Worm (Caenorhabditis elegans) whole organism, L4/young adult: ENCODE measurements around the gene F10G2.4.
"Not testable (repeated sequence)": the region's sequence is repeated elsewhere in the genome, so short reads cannot be mapped to it uniquely, and the experiment has no call there.

ENCODE experiments used
- W03F9.2 ChIP-seq: fragments of 150-350 bp; optimal IDR thresholded peaks from 2 replicates; lab custom pipeline; 2014; ENCODE audit warnings: missing biosample characterization, missing genetic modification characterization
- dao-5 ChIP-seq: sonication (generic microtip); optimal IDR thresholded peaks from 2 replicates; lab custom pipeline; 2016; ENCODE audit warnings: missing genotype, missing genetic modification characterization, moderate library complexity, missing compliant biosample characterization
- him-1 ChIP-seq: sonication (generic microtip); optimal IDR thresholded peaks from 2 replicates; lab custom pipeline; 2016; ENCODE audit warnings: missing genotype, missing genetic modification reagents, missing genetic modification characterization, missing compliant biosample characterization

F10G2.4 gene

ce11 chrV:7332253-7332652, 5.2 kb downstream of the F10G2.4 start, which contains the start of gene F10G2.1:
Gene F10G2.1, plus strand, starts transcription at chrV:7332553.
- no peak for TF ChIP-seq W03F9.2 (tag; lab: Kevin White, UChicago)
- no peak for TF ChIP-seq dao-5 (tag; lab: Kevin White, UChicago)

ce11 chrV:7337218-7337617, 10.2 kb downstream of the F10G2.4 start, which contains the start of gene F10G2.7:
Gene F10G2.7, minus strand, starts transcription at chrV:7337318.
- not testable (repeated sequence) for TF ChIP-seq dao-5, him-1, W03F9.2 (tag; lab: Kevin White, UChicago)

ce11 chrV:7339831-7340230, 12.8 kb downstream of the F10G2.4 start, which contains the start of gene srh-187:
Gene srh-187, minus strand, starts transcription at chrV:7339931.
- TF ChIP-seq dao-5 (tag; lab: Kevin White, UChicago): no peak
- no peak for TF ChIP-seq him-1 (tag; lab: Kevin White, UChicago)
- TF ChIP-seq W03F9.2 (tag; lab: Kevin White, UChicago): no peak

ce11 chrV:7341942-7342341, 14.9 kb downstream of the F10G2.4 start, which contains the start of the genes nhr-263 and nhr-148:
Gene nhr-263, minus strand, starts transcription at chrV:7342042.
Gene nhr-148, plus strand, starts transcription at chrV:7342156.
- TF ChIP-seq dao-5 (tag; lab: Kevin White, UChicago): no peak
- no peak for TF ChIP-seq him-1 (tag; lab: Kevin White, UChicago)
- no peak for TF ChIP-seq W03F9.2 (tag; lab: Kevin White, UChicago)

DNA sequence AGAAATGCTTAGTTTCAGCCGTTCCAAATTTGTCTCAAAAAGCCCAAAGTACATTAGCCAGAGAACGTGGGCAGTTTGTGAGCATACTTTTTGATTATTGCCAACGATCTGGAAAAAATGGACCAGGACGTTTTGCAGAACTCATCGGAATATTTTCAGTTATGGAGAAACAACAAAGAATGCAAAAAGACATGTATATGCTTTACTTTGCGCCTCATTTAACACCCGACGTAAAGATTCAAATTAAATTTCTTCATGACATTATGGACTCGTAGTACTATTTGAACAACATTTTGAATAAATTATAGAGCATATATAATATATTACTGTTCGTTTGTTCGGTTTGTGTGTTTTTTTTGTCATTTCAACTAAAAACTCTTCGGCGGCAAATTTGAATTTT, 16.5 kb downstream of the F10G2.4 start, which contains the start of gene srh-244:
TSS of gene srh-244 (plus strand) at position 301 of the 400 bp plus-strand sequence.
- TF ChIP-seq W03F9.2 (tag; lab: Kevin White, UChicago) (no peak), him-1 (tag; lab: Kevin White, UChicago) (no peak), dao-5 (tag; lab: Kevin White, UChicago) (no peak)

DNA sequence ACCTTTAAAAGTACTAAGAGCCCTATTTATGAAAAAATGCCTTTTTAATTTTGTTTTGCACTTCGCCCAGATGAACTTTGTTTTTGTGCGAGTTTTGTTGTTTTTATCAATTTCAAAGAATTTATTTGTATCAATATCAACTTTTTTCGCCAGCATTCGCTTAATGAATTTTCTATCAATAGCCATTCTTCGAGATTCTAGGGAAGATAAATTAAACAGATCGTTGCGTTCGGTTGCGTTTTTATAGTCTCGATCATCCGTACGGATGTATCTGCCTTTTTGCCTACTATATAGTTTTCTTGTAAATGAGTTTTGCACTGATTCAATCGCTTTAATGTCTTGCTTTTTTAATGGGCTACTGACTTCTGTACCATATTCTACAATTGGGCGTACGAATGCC, 18.5 kb downstream of the F10G2.4 start, which contains the start of gene nhr-147:
TSS of gene nhr-147 (plus strand) at position 301 of the 400 bp plus-strand sequence.
- TF ChIP-seq W03F9.2, him-1, dao-5 (tag; lab: Kevin White, UChicago): not testable (repeated sequence)

ce11 chrV:7349541-7349940, 22.5 kb downstream of the F10G2.4 start, which contains the start of gene nhr-149:
Gene nhr-149, minus strand, starts transcription at chrV:7349641.
- TF ChIP-seq W03F9.2 (tag; lab: Kevin White, UChicago) (no peak), dao-5 (tag; lab: Kevin White, UChicago) (no peak), him-1 (tag; lab: Kevin White, UChicago) (no peak)

DNA sequence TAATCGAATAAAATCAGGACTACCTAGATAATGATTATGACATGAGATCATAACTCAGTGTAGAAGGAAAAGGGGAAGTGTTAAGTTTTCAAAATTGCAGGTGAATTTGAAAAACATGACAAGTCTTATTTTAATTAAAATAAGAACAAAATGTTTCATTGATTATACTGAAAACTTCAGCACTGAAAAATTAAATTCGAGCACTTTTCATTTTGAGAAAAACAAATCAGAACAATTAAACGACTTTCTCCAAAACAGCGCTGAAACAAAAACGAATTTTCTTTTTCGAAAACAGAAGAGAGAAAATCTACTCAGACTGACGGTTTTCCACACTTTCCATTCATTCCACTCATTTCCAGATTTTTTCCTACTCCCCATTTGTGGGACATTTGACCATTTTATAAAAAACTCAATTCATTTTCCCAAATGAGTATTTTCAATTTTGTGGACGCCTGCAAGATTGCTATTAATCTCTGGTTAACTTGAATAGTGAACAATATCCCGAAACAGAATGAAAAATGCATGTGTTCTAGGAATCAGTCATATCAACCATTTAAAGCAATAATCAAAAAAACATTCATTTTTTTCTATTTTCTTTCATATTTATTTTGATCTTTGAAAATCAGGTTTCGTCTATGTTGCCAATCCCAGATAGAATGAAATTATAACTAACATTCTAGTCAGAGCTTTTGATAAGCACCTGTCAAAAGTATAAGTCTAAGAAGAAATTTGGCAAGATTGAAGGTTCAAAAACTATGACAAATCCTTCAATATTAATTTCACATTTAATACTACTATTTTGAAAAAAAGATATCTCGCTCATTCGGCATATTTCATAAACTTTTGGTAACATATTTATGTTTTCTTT, 25.4 kb downstream of the F10G2.4 start, which contains the start of the genes srh-231 and srh-275:
TSS of gene srh-231 (minus strand) at position 51 of the 868 bp plus-strand sequence.
TSS of gene srh-275 (plus strand) at position 818 of the 868 bp plus-strand sequence.
- TF ChIP-seq him-1 (tag; lab: Kevin White, UChicago) (no peak), dao-5 (tag; lab: Kevin White, UChicago) (no peak), W03F9.2 (tag; lab: Kevin White, UChicago) (no peak)

DNA sequence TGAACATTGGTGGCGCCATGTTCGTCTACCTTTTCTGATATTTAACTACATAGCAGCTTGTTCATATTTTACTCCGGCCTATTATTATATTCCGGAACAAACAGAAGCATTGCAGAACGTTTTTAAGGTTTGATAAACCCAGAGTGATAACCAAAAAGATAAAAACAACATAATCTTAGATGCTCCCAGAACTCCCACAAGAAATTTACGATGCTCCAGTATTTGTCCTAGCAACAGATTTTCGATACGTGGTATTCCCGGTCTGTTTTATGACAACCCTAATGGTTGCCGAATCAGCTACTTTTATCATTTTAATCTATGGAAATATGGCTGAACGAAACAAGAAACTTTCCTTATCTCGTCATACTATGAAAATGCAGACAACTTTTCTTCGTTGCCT, 26.6 kb downstream of the F10G2.4 start:
- TF ChIP-seq him-1 (tag; lab: Kevin White, UChicago) (no peak), W03F9.2 (tag; lab: Kevin White, UChicago) (no peak), dao-5 (tag; lab: Kevin White, UChicago) (no peak)

- TF ChIP-seq him-1 (tag; lab: Kevin White, UChicago) (no peak), dao-5 (tag; lab: Kevin White, UChicago) (no peak), W03F9.2 (tag; lab: Kevin White, UChicago) (no peak)
Measured at ce11 chrV:7355464-7355863, 28.4 kb downstream of the F10G2.4 start, which contains the start of gene tag-293. Gene tag-293, minus strand, starts transcription at chrV:7355564.

DNA sequence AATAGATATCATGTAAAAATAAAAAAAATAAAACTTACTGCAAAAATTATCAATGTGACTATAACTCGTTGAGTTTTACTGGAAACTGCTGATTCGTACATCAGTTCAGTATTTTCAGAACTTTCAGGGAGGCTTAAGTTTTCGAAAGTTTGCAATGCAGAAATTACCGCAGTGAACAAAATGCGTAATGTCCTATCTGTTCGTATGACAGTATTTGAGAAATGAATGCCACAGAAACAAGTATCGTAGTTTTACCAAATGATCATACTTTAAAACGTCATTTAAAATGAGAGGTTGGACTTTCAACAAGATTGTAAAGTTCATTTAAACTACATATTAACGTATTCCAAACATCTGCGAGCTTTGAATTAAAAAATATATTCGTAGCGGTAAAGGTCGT, 29.7 kb downstream of the F10G2.4 start, which contains the start of gene C03G6.21:
TSS of gene C03G6.21 (minus strand) at position 101 of the 400 bp plus-strand sequence.
- TF ChIP-seq W03F9.2 (tag; lab: Kevin White, UChicago) (no peak), him-1 (tag; lab: Kevin White, UChicago) (no peak), dao-5 (tag; lab: Kevin White, UChicago) (no peak)

ce11 chrV:7357132-7357531, 30.1 kb downstream of the F10G2.4 start, which contains the start of gene C03G6.6:
Gene C03G6.6, plus strand, starts transcription at chrV:7357432.
- TF ChIP-seq him-1 (tag; lab: Kevin White, UChicago): no peak
- no peak for TF ChIP-seq dao-5 (tag; lab: Kevin White, UChicago)
- no peak for TF ChIP-seq W03F9.2 (tag; lab: Kevin White, UChicago)

ce11 chrV:7361673-7362072, 34.6 kb downstream of the F10G2.4 start, which contains the start of gene cyp-35A1:
Gene cyp-35A1, minus strand, starts transcription at chrV:7361773.
- no peak for TF ChIP-seq W03F9.2 (tag; lab: Kevin White, UChicago)
- TF ChIP-seq dao-5 (tag; lab: Kevin White, UChicago): no peak
- no peak for TF ChIP-seq him-1 (tag; lab: Kevin White, UChicago)
